Worm (Caenorhabditis elegans) whole organism, L4/young adult: ENCODE measurements around the gene smk-1.

Source experiments
- W03F9.2 ChIP-seq: fragments of 150-350 bp; optimal IDR thresholded peaks from 2 replicates; lab custom pipeline; 2014; ENCODE audit warnings: missing biosample characterization, missing genetic modification characterization
- dao-5 ChIP-seq: sonication (generic microtip); optimal IDR thresholded peaks from 2 replicates; lab custom pipeline; 2016; ENCODE audit warnings: missing genotype, missing genetic modification characterization, moderate library complexity, missing compliant biosample characterization
- him-1 ChIP-seq: sonication (generic microtip); optimal IDR thresholded peaks from 2 replicates; lab custom pipeline; 2016; ENCODE audit warnings: missing genotype, missing genetic modification reagents, missing genetic modification characterization, missing compliant biosample characterization

Gene smk-1

DNA sequence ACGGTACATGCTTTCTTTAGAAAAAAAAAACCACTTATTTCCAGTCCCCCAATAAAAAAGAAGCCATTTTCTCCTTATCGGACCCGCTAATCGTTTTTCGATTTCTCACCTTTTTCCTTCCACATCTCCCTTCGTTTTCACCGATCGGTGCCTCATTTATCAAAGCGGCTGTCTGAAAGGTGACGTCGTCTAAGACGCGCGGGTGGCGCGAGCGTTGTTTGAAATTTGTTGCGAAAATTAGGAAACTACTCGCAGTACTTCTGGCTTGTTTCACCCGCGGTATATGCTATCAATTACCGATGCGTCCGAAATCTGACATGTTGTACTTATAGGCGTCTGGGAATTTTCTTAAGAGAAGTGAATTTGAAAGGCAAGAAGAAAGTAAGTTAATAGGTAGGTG lies 44.6 kb downstream of the smk-1 start:
- no peak for TF ChIP-seq dao-5
- no peak for TF ChIP-seq W03F9.2 (tag; lab: Kevin White, UChicago)
- no peak for TF ChIP-seq him-1 (tag; lab: Kevin White, UChicago)

DNA sequence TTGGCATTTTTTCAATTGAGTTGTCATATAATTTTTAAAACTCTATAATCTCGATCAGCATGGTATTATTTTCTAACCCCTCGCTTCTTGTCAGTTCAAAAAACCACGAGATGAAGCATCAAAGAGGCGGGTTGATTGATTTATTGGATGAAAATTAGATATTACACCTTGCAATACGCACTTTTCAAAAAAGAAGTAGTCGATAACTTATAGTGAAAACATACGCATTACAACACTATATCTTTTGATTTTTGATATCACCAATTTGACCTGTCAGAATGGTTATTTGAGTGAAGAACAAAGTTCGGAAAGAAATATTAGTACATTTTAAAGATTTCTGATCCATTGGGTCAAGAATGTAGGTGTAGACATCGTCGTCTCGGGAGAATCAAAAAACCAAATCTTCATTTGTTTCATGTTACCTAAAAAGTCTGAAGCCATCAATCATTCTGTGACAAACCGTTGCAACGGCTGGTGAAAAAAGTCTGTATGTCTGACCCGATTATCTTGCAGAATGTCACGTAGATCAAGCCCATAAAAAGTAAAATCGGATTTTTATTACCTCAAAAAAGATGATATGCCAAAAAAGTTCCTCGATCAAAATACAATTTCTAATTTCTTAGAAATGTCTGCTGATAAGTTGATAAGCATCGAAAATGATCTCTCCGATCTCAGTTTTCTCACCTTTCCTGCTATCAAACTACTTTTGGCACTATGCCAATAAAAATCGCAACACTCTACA lies 45.7 kb downstream of the smk-1 start:
- no peak for TF ChIP-seq him-1 (tag; lab: Kevin White, UChicago)
- TF ChIP-seq dao-5: no peak
- TF ChIP-seq W03F9.2 (tag; lab: Kevin White, UChicago): no peak

DNA sequence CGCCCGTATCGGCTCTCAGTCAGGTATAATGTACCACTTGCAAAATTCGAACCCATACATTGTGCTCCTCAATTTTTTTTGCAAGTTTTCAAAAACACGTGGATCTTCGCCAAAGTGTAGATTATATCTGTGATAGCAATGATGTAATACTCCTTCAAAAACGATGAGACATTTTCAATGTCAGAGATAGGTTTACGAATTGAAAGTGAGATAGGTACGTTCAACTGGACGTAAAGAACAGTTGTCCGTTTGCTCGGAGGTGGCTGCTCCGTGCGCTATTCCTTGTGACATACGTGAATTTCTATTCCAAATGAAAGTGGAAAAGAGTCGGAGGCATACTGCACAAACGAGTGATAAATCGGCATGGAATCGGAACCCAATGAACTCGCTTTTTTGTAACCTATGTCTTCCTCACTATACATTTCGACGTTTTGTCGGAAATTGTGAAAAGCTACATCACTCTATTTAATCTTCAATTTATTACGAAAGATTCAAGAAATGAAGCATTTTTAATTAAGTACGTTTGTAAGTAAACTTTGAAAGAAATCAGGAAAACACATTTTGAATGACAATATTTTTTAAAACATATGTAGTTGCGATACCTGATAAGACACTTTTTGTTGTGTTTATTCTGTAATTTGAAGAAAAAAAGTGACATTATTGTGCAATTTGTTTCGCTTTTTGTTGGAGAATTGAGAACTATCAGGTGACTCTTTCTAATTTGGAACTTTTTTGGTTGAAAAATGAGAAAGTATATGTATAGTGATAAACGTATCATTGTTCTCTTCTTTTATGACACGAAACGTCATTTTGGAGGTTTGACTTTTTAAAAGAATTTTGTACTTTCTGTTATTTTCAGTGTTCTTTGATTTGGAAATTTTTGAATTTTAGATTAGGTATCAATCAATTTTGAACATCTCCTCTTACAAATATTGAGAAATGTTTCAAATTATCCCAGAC lies 47.1 kb downstream of the smk-1 start:
- TF ChIP-seq dao-5 (no peak), W03F9.2 (tag; lab: Kevin White, UChicago) (no peak), him-1 (tag; lab: Kevin White, UChicago) (no peak)

DNA sequence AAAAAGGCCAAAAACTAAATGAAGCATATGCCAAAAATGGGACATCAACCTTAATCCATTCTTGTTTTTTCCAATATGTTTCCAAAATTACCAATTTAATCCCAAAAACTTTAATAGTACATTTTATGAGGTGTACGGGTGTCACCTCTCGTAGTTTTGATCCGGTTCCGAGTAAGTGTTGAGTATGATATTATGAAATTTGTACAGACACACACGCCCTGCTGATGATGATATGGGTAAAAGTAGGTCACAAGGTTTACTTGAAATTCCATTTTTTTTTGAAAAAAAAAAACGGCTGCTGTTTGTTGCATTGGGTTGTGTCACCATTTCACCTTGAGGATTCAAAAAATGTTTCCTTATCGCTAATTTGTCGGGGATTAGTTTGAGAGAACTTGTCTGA lies 50.3 kb downstream of the smk-1 start:
- no peak for TF ChIP-seq W03F9.2 (tag; lab: Kevin White, UChicago)
- TF ChIP-seq dao-5: no peak
- TF ChIP-seq him-1 (tag; lab: Kevin White, UChicago): no peak

DNA sequence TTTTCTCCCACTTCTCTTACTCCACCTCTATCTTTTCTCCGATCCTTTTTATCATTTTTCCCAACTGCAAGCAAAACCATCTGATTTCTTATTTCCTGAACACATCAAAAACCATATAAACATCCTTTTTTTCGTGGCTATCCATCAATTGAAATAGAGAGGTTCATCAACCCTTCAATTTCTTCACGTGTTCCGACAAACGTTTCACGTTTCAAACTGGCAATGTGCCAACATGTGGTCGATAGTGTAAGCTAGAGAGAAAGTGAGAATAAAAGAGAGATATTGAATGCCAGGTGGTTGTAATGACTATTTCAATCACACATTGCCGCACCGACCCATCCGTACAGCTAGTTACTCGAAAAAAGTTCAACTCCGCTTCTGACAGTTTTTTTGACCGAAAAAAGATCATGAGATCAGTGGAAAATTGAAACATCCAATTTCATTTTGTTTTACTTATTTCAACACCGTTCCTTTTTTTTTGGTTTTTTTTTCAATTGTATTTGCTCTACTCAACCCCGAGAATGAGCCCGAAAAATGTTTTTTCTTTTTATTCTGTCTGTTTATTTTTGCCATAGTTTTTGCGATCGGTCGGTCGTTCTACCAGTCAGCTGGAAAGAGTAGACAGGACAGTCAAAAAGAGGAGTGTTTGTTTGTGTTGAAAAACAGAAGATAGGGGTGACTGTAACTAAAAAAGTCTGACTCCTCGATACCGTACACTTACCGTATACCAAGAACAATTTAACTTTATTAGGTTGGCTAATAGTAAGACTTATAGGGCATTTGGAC lies 51.2 kb downstream of the smk-1 start:
- TF ChIP-seq dao-5: no peak
- no peak for TF ChIP-seq W03F9.2 (tag; lab: Kevin White, UChicago)
- no peak for TF ChIP-seq him-1 (tag; lab: Kevin White, UChicago)

DNA sequence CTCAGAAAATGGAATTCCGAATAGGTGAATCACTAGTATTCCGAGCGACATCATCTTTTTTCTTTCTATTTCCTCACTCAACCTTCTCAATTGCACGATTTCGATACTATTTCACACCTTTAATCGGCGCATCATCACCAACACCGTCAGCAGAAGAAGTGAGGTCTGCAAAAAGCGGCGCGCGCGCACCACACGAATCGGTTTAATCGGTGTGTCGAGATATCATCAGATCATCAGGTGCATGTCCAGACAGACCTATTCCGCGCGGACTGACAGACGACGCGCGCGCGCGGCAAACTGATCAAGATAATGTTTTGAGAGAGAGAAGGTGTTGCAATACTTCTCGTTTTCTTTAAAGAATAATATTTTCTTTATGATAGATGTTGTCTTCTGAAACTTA lies 52.9 kb downstream of the smk-1 start:
- TF ChIP-seq dao-5: no peak
- no peak for TF ChIP-seq him-1 (tag; lab: Kevin White, UChicago)
- TF ChIP-seq W03F9.2 (tag; lab: Kevin White, UChicago): no peak

DNA sequence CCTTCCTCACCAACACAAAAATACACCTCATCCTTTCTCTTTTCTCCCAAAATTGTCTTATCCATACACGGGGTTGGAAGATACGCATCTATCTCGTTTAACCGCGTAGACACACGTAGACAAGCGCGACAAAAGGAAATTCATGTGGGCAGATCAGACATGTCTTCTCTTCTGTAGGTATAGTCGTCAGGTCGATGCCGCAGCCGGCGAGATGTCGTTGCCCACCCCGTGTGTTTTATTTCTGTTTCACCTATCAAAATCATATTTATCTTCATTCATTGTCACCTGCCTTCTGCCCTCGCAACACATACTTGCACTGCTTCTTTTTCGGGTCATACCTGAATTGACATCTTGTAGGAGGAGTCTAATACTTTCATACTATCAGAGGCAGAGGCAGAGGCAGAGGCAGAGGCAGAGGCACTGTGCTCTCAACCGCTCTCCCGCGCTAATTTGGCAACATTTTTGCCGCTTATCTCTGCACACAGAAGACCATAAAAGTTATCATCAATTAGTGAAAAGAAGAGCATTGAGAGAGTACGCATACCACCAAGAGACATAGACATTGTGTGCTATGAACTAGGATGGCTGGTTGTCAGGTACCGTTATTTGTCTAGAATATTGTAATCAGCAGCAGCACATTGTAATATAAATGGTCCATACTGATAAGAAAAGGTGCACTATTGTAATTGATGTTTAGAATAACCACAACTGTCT lies 53.8 kb downstream of the smk-1 start:
- no peak for TF ChIP-seq dao-5
- no peak for TF ChIP-seq W03F9.2 (tag; lab: Kevin White, UChicago)
- TF ChIP-seq him-1 (tag; lab: Kevin White, UChicago): no peak

DNA sequence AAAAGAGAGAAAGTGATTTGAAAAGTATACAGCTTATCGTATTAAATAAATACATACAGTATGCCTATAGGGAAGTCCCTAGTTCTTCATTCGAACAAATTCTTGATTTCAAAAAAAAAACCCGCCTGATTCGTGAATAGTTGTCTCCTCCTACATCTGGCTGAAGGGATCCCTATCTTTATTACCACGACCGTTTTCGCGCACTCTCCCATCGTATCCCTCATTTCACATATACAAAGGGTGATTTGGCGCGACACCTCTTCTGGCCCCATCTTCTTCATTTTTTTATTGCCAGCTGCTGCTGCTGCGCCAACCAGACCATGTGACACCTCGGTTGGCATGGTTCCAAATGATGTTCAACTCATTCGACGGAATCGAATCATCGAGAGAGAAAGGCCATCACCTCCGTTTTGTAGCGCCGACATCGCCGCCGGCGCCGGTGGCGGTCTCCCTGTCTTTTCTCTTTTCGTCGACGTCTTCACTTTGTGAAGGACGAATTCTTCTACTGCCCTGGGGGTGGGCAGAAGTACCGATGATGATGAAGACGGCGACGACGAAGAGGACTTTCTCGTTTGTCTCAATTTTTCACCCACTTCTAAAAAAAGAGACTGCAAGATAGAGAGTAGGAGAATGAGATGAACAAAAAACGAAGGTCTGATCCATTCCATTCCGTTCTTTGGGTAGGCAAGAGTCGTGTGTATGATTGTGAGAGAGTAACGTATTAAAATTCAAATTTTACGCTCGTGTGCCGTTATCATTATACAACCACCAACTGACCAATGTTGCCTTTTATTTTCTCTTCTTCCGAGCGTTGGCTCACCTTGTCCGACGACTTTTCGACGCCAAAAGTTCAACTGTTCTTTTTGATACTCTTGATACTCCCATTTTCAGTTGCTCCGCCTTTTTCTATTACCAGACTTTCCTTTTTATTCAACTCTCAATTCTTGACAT lies 54.7 kb downstream of the smk-1 start:
- TF ChIP-seq dao-5: no peak
- TF ChIP-seq W03F9.2 (tag; lab: Kevin White, UChicago): no peak
- no peak for TF ChIP-seq him-1 (tag; lab: Kevin White, UChicago)

DNA sequence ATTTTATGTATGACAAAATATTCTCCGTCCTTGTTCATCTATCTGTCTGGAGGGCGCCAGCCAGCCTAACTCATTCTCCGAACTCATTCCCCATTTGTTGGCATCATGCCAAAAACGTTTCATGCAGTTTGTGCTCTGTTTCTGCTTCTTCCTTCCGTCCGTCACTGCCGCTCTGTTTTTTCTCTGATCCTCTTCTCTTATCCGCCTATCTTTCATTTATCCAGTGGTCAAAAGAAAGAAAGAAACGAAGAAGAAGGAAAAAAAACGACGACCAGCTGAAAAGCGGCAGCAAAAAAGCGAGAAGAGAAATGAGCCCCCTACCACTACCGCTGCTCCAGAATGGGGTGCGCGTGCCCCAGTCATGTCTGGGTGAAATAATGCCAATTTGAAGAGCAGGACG lies 55.4 kb downstream of the smk-1 start:
- no peak for TF ChIP-seq him-1 (tag; lab: Kevin White, UChicago)
- TF ChIP-seq dao-5: no peak
- no peak for TF ChIP-seq W03F9.2 (tag; lab: Kevin White, UChicago)
